Worm (Caenorhabditis elegans): ENCODE data around the gene C05D11.1.

The C05D11.1 gene

DNA sequence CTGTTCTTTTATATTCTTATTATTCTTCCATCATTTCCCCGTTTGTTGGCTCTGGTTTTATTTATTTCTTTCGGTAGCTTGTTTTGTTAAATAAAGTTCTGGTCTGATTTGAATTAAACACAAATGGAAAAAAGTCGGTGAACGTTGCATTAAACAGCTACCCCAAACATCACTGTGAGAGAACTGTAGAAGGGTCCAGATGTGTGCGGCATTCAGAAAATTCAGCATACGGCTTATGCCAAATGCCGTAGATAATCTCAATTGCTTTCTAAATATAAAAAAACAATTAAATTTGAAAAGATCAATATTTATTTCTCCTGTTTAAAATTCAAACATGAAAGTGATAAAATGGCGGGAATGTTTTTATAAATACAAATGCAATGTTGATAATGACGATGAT, 3.4 kb downstream of the C05D11.1 start (continued):
- TF ChIP-seq unc-62 (GFP tag; optimal IDR thresholded peaks at IDR 0.05) = no peak
- TF ChIP-seq lsl-1 (GFP tag; optimal IDR thresholded peaks at IDR 0.05) = peak; percentile 32
- TF ChIP-seq snpc-3.4 (tag; optimal IDR thresholded peaks at IDR 0.05) = peak; percentile 55
- TF ChIP-seq K12H6.12 (tag; optimal IDR thresholded peaks at IDR 0.05) = no peak
- TF ChIP-seq madf-6 (GFP tag; IDR thresholded peaks at IDR 0.05) = 0 out of 2 replicates have a peak, but pooled peaks have one; percentile 25
- peak; percentile 41; the same call in 1 of the 2 replicates for TF ChIP-seq Y53G8AR.9 (GFP tag; conservative IDR thresholded peaks at IDR 0.05)
- no peak for TF ChIP-seq let-526 (GFP tag; IDR thresholded peaks at IDR 0.05)
- no peak for TF ChIP-seq F57C9.4 (tag; optimal IDR thresholded peaks at IDR 0.05)
- no peak for TF ChIP-seq ceh-100 (GFP tag; IDR thresholded peaks at IDR 0.05)
- TF ChIP-seq ZK185.1 (tag; optimal IDR thresholded peaks at IDR 0.05; ENCODE audit: poor library complexity, severe bottlenecking) = no peak
- TF ChIP-seq attf-6 (GFP tag; IDR thresholded peaks at IDR 0.05) = no peak
- no peak for TF ChIP-seq rpc-1 (optimal IDR thresholded peaks at IDR 0.05)
- no peak for TF ChIP-seq rpc-1 (tag; optimal IDR thresholded peaks at IDR 0.05)
- peak; percentile 14; the same call in 1 of the 2 replicates for TF ChIP-seq Y56A3A.18 (GFP tag; IDR thresholded peaks at IDR 0.05)
- peak; percentile 1 for TF ChIP-seq xnd-1 (tag; optimal IDR thresholded peaks at IDR 0.05)
- peak; percentile 84 for TF ChIP-seq him-1 (tag; optimal IDR thresholded peaks at IDR 0.05)
- TF ChIP-seq ztf-26 (tag; optimal IDR thresholded peaks at IDR 0.05) = no peak
- no peak for TF ChIP-seq hlh-12 (tag; optimal IDR thresholded peaks at IDR 0.05)
- TF ChIP-seq C17E4.6 (GFP tag; IDR thresholded peaks at IDR 0.05) = 0 out of 2 replicates have a peak, but pooled peaks have one; percentile 46
- TF ChIP-seq rec-8 (tag; optimal IDR thresholded peaks at IDR 0.05) = no peak
- no peak for TF ChIP-seq lir-1 (GFP tag; conservative IDR thresholded peaks at IDR 0.05)
- no peak for TF ChIP-seq ccch-3 (GFP tag; optimal IDR thresholded peaks at IDR 0.05)
- TF ChIP-seq T07F8.4 (tag; optimal IDR thresholded peaks at IDR 0.05) = no peak
- no peak for TF ChIP-seq let-607 (tag; optimal IDR thresholded peaks at IDR 0.05)

DNA sequence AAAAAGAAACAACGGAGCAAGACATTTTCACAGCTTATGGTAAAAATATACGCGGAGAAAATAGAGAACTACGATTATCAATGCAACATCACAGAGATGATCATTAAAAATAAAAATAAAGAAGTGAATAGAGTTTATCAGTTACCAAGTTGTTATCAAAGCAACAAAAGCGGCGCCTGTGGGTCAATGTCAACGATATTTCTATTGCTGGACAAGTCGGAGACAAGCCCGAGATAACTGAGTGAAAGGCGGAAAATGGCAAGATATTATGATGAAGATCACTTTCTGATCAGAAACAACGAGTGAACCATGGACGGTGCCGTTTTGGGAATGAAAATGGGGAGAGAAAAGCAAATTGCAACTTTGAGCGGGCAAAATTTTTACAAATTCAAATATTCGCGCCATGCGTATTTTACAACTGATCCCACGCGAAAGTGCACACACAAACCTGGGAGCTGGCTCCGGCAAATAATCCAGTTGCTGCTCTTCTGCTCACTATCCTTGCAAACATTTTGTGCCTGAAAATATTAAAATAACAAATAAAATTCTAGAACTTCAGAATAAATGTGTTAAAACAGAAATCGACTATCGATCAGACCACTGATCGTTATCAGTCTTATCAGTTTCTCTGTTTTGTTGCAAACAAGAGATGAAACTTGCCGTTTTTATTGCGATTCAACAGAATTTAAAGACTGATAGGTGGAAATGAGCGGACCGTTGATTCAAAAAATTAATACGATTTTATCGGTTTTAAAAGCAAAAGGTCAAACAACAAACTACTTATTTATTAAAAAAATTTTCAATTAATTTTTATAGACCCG, 6.1 kb downstream of the C05D11.1 start, which contains the start of gene mel-32:
mel-32 (minus strand) TSS at position 696 of the 821 bp plus-strand sequence.
- TF ChIP-seq hrde-1 (tag; optimal IDR thresholded peaks at IDR 0.05; ENCODE audit: borderline replicate concordance) = peak; percentile 12
- peak; percentile 96 for TF ChIP-seq madf-6 (GFP tag; IDR thresholded peaks at IDR 0.05)
- peak; percentile 3 for TF ChIP-seq lin-40 (tag; optimal IDR thresholded peaks at IDR 0.05)
- TF ChIP-seq Y53G8AR.9 (GFP tag; conservative IDR thresholded peaks at IDR 0.05) = peak; percentile 76; the same call in 1 of the 2 replicates
- 0 out of 2 replicates have a peak, but pooled peaks have one; percentile 37 for TF ChIP-seq B0336.3 (GFP tag; IDR thresholded peaks at IDR 0.05)
- TF ChIP-seq ztf-28 (GFP tag; IDR thresholded peaks at IDR 0.05) = 0 out of 2 replicates have a peak, but pooled peaks have one; percentile 33
- peak; percentile 88 for TF ChIP-seq madf-8 (GFP tag; conservative IDR thresholded peaks at IDR 0.05)
- no peak for TF ChIP-seq nfya-1 (tag; optimal IDR thresholded peaks at IDR 0.05; ENCODE audit: borderline replicate concordance, insufficient read depth)
- TF ChIP-seq C17E4.6 (GFP tag; IDR thresholded peaks at IDR 0.05) = peak; percentile 65; the same call in 1 of the 2 replicates
- peak; percentile 89 for TF ChIP-seq dpl-1 (GFP tag; optimal IDR thresholded peaks at IDR 0.05)
- TF ChIP-seq lin-35 (GFP tag; optimal IDR thresholded peaks at IDR 0.05) = peak; percentile 21 to 55 (median 33)
- no peak for TF ChIP-seq ceh-58 (GFP tag; IDR thresholded peaks at IDR 0.05)
- peak; percentile 50; the same call in 1 of the 2 replicates for TF ChIP-seq hmg-1.2 (GFP tag; IDR thresholded peaks at IDR 0.05)
- TF ChIP-seq him-1 (tag; optimal IDR thresholded peaks at IDR 0.05) = peak; percentile 55
- no peak for TF ChIP-seq fkh-3 (tag; optimal IDR thresholded peaks at IDR 0.05)
- no peak for TF ChIP-seq F55B11.4 (tag; optimal IDR thresholded peaks at IDR 0.05; ENCODE audit: borderline replicate concordance, insufficient read depth)
- TF ChIP-seq mes-4 (tag; optimal IDR thresholded peaks at IDR 0.05) = no peak
- no peak for TF ChIP-seq gei-17 (GFP tag; optimal IDR thresholded peaks at IDR 0.05)
- TF ChIP-seq ekl-4 (GFP tag; IDR thresholded peaks at IDR 0.05) = peak; percentile 79
- no peak for TF ChIP-seq B0261.1 (tag; optimal IDR thresholded peaks at IDR 0.05)
- TF ChIP-seq C06A6.2 (GFP tag; conservative IDR thresholded peaks at IDR 0.05) = no peak
- peak; percentile 76 for TF ChIP-seq F33H1.4 (GFP tag; IDR thresholded peaks at IDR 0.05)
- no peak for TF ChIP-seq ceh-100 (GFP tag; IDR thresholded peaks at IDR 0.05)
- TF ChIP-seq attf-6 (GFP tag; IDR thresholded peaks at IDR 0.05) = 0 out of 2 replicates have a peak, but pooled peaks have one; percentile 58
- TF ChIP-seq lin-54 (GFP tag; optimal IDR thresholded peaks at IDR 0.05) = peak; percentile 80
- peak; percentile 64 for TF ChIP-seq ZK185.1 (tag; optimal IDR thresholded peaks at IDR 0.05; ENCODE audit: poor library complexity, severe bottlenecking)
- TF ChIP-seq let-607 (tag; optimal IDR thresholded peaks at IDR 0.05) = peak in 1 of 2 experiments; percentile 21
- TF ChIP-seq ceh-79 (tag; optimal IDR thresholded peaks at IDR 0.05) = no peak

All from whole organism, young adult.